Worm (Caenorhabditis elegans) whole organism, young adult: Measurements from ENCODE around the gene T04B8.5.

Source experiments
- K11D2.4 ChIP-seq: fragments of 200-800 bp; sonication (Bioruptor generic); IDR thresholded peaks from 2 replicates; pipeline ENCODE4 v1.3.6; 2022; ENCODE audit warnings: missing genetic modification reagents, missing genetic modification characterization, missing compliant biosample characterization
- aptf-2 ChIP-seq: fragments of 200-800 bp; sonication (Bioruptor generic); conservative IDR thresholded peaks from 2 replicates; pipeline ENCODE4 v1.3.6; 2022; ENCODE audit warnings: missing genetic modification reagents, missing genetic modification characterization, missing compliant biosample characterization
- attf-5 ChIP-seq: fragments of 200-800 bp; sonication (Bioruptor generic); optimal IDR thresholded peaks from 2 replicates; lab custom pipeline; 2018; ENCODE audit warnings: mild to moderate bottlenecking, missing genetic modification characterization, missing compliant biosample characterization
- bed-1 ChIP-seq: fragments of 200-800 bp; sonication (Bioruptor generic); IDR thresholded peaks from 2 replicates; pipeline ENCODE4 v1.3.6; 2022; ENCODE audit warnings: missing genetic modification reagents, missing genetic modification characterization, missing compliant biosample characterization
- cebp-2 ChIP-seq: fragments of 200-800 bp; sonication (Bioruptor generic); IDR thresholded peaks from 2 replicates; pipeline ENCODE4 v1.3.6; 2022; ENCODE audit warnings: missing genetic modification characterization, missing compliant biosample characterization
- egrh-3 ChIP-seq: fragments of 200-800 bp; sonication (Bioruptor generic); IDR thresholded peaks from 2 replicates; pipeline ENCODE4 v1.3.6; 2022; ENCODE audit warnings: missing genetic modification reagents, missing genetic modification characterization, missing compliant biosample characterization
- lin-40 ChIP-seq: sonication (generic microtip); optimal IDR thresholded peaks from 2 replicates; lab custom pipeline; 2016; ENCODE audit warnings: missing genetic modification characterization, mild to moderate bottlenecking, missing compliant biosample characterization, missing genotype, missing genetic modification reagents
- madf-10 ChIP-seq: sonication (generic microtip); optimal IDR thresholded peaks from 2 replicates; lab custom pipeline; 2016; ENCODE audit warnings: mild to moderate bottlenecking, missing genetic modification characterization, missing compliant biosample characterization
- pha-4 ChIP-seq: fragments of 150-350 bp; sonication (generic microtip); optimal IDR thresholded peaks from 2 replicates; lab custom pipeline; 2014; ENCODE audit warnings: missing biosample characterization, missing genetic modification reagents, missing genetic modification characterization
- snpc-1.3 ChIP-seq: sonication (generic microtip); optimal IDR thresholded peaks from 2 replicates; lab custom pipeline; 2017; ENCODE audit warnings: missing genetic modification characterization, mild to moderate bottlenecking, missing compliant biosample characterization, antibody characterized with exemption, moderate library complexity, missing genotype, missing genetic modification reagents; ENCODE audit not compliant: insufficient read depth
- unc-62 ChIP-seq: fragments of 150-350 bp; optimal IDR thresholded peaks from 2 replicates; lab custom pipeline; 2014; ENCODE audit warnings: missing biosample characterization, missing genetic modification reagents, missing genetic modification characterization
- ztf-6 ChIP-seq: fragments of 200-800 bp; sonication (Bioruptor generic); IDR thresholded peaks from 2 replicates; pipeline ENCODE4 v1.3.6; 2022; ENCODE audit warnings: missing genetic modification reagents, missing genetic modification characterization, missing compliant biosample characterization

ce11 chrII:639467-639866 is 15.1 kb upstream of the T04B8.5 start, which contains the start of gene K07E8.6:
- TF ChIP-seq pha-4 (tag; lab: Kevin White, UChicago), result no peak
- TF ChIP-seq egrh-3 (GFP tag; lab: Robert Waterston, UW), result no peak
- TF ChIP-seq snpc-1.3, result no peak
- TF ChIP-seq K11D2.4 (GFP tag; lab: Robert Waterston, UW), result no peak
- no peak for TF ChIP-seq madf-10 (tag; lab: Kevin White, UChicago)
- no peak for TF ChIP-seq lin-40
- TF ChIP-seq ztf-6, result no peak
- no peak for TF ChIP-seq unc-62 (GFP tag; lab: Kevin White, UChicago)
- TF ChIP-seq aptf-2, result no peak
- TF ChIP-seq bed-1 (GFP tag; lab: Robert Waterston, UW), result no peak
- TF ChIP-seq attf-5 (GFP tag; lab: Kevin White, UChicago), result no peak
- no peak for TF ChIP-seq cebp-2
